Fruit fly (Drosophila melanogaster) whole organism, prepupa: ENCODE measurements around the gene CG42512.

Experiments used
- Blimp-1 ChIP-seq: fragments of 200-800 bp; sonication (Bioruptor generic); optimal IDR thresholded peaks from 3 replicates; lab custom pipeline; 2017; ENCODE audit warnings: missing biosample characterization, missing genetic modification characterization, mild to moderate bottlenecking, moderate library complexity, missing genetic modification reagents
- CG10631 ChIP-seq: fragments of 200-800 bp; sonication (Bioruptor generic); optimal IDR thresholded peaks from 2 replicates; lab custom pipeline; 2016; ENCODE audit warnings: missing biosample characterization, missing genetic modification characterization
- CG11294 ChIP-seq: fragments of 200-800 bp; sonication (Bioruptor generic); IDR thresholded peaks from 2 replicates; pipeline ENCODE4 v1.3.6; 2022; ENCODE audit warnings: missing biosample characterization, missing genetic modification characterization
- CG11762 ChIP-seq: fragments of 200-800 bp; sonication (Bioruptor generic); optimal IDR thresholded peaks from 3 replicates; lab custom pipeline; 2016; ENCODE audit warnings: missing biosample characterization, missing genetic modification characterization; ENCODE audit not compliant: insufficient read depth
- CG15336 ChIP-seq: fragments of 200-800 bp; sonication (Bioruptor generic); IDR thresholded peaks from 2 replicates; pipeline ENCODE4 v1.3.6; 2022; ENCODE audit warnings: missing biosample characterization, missing genetic modification characterization
- CG16779 ChIP-seq: fragments of 200-800 bp; sonication (Bioruptor generic); optimal IDR thresholded peaks from 3 replicates; lab custom pipeline; 2017; ENCODE audit warnings: missing biosample characterization, mild to moderate bottlenecking, missing genetic modification characterization
- CG32006 ChIP-seq: fragments of 200-800 bp; sonication (Bioruptor generic); optimal IDR thresholded peaks from 3 replicates; lab custom pipeline; 2017; ENCODE audit warnings: missing biosample characterization, mild to moderate bottlenecking, missing genetic modification characterization
- CG4318 ChIP-seq: fragments of 200-800 bp; sonication (Bioruptor generic); optimal IDR thresholded peaks from 3 replicates; lab custom pipeline; 2017; ENCODE audit warnings: missing biosample characterization, mild to moderate bottlenecking, missing genetic modification characterization
- CG6163 ChIP-seq: fragments of 200-800 bp; sonication (Bioruptor generic); IDR thresholded peaks from 3 replicates; pipeline ENCODE4 v1.3.6; 2022; ENCODE audit warnings: missing biosample characterization, missing genetic modification characterization
- CG6276 ChIP-seq: fragments of 200-800 bp; sonication (Bioruptor generic); optimal IDR thresholded peaks from 2 replicates; lab custom pipeline; 2017; ENCODE audit warnings: missing biosample characterization, mild to moderate bottlenecking, missing genetic modification characterization
- CG6808 ChIP-seq: fragments of 200-800 bp; sonication (Bioruptor generic); optimal IDR thresholded peaks from 3 replicates; lab custom pipeline; 2017; ENCODE audit warnings: missing biosample characterization, missing genetic modification characterization, mild to moderate bottlenecking, moderate library complexity, missing genetic modification reagents
- CG6854 ChIP-seq: fragments of 200-800 bp; sonication (Bioruptor generic); optimal IDR thresholded peaks from 2 replicates; lab custom pipeline; 2017; ENCODE audit warnings: missing biosample characterization, mild to moderate bottlenecking, missing genetic modification characterization
- CG8119 ChIP-seq: fragments of 200-800 bp; sonication (Bioruptor generic); IDR thresholded peaks from 3 replicates; pipeline ENCODE4 v1.3.6; 2022; ENCODE audit warnings: missing biosample characterization, missing genetic modification characterization
- CG8319 ChIP-seq: fragments of 200-800 bp; sonication (Bioruptor generic); optimal IDR thresholded peaks from 3 replicates; lab custom pipeline; 2016; ENCODE audit warnings: missing biosample characterization, missing genetic modification characterization
- Eip78C ChIP-seq: fragments of 200-800 bp; sonication (Bioruptor generic); peaks from one replicate; lab custom pipeline; 2016; ENCODE audit warnings: missing biosample characterization, missing genetic modification characterization
- Eip93F ChIP-seq: fragments of 200-800 bp; sonication (Bioruptor generic); optimal IDR thresholded peaks from 2 replicates; lab custom pipeline; 2016; ENCODE audit warnings: missing biosample characterization, mild to moderate bottlenecking, missing genetic modification characterization
- Ets21C ChIP-seq: fragments of 200-800 bp; sonication (Bioruptor generic); optimal IDR thresholded peaks from 3 replicates; lab custom pipeline; 2016; ENCODE audit warnings: missing biosample characterization, missing genetic modification characterization
- Ets96B ChIP-seq: fragments of 200-800 bp; optimal IDR thresholded peaks from 2 replicates; lab custom pipeline; 2019; ENCODE audit warnings: missing biosample characterization, mild to moderate bottlenecking, missing genetic modification characterization, moderate library complexity
- Hr4 ChIP-seq: fragments of 200-800 bp; sonication (Bioruptor generic); optimal IDR thresholded peaks from 3 replicates; lab custom pipeline; 2016; ENCODE audit warnings: missing biosample characterization, missing genetic modification characterization
- Met ChIP-seq: fragments of 200-800 bp; sonication (Bioruptor generic); optimal IDR thresholded peaks from 3 replicates; lab custom pipeline; 2016; ENCODE audit warnings: missing biosample characterization, missing genetic modification characterization
- OdsH ChIP-seq: fragments of 200-800 bp; sonication (Bioruptor generic); optimal IDR thresholded peaks from 3 replicates; lab custom pipeline; 2016; ENCODE audit warnings: missing biosample characterization, missing genetic modification characterization
- Smox ChIP-seq: fragments of 200-800 bp; sonication (Bioruptor generic); optimal IDR thresholded peaks from 3 replicates; lab custom pipeline; 2016; ENCODE audit warnings: missing biosample characterization, missing genetic modification characterization
- Sox102F ChIP-seq: fragments of 200-800 bp; sonication (Bioruptor generic); optimal IDR thresholded peaks from 2 replicates; lab custom pipeline; 2016; ENCODE audit warnings: missing biosample characterization, mild to moderate bottlenecking, missing genetic modification characterization
- achi ChIP-seq: fragments of 200-800 bp; sonication (Bioruptor generic); optimal IDR thresholded peaks from 3 replicates; lab custom pipeline; 2016; ENCODE audit warnings: missing biosample characterization, missing genetic modification characterization
- acj6 ChIP-seq: fragments of 200-800 bp; sonication (Bioruptor generic); optimal IDR thresholded peaks from 3 replicates; lab custom pipeline; 2016; ENCODE audit warnings: missing biosample characterization, missing genetic modification characterization
- cyc ChIP-seq: fragments of 200-800 bp; sonication (Bioruptor generic); optimal IDR thresholded peaks from 3 replicates; lab custom pipeline; 2016; ENCODE audit warnings: missing biosample characterization, missing genetic modification characterization
- eg ChIP-seq: fragments of 200-800 bp; sonication (Bioruptor generic); IDR thresholded peaks from 3 replicates; pipeline ENCODE4 v1.3.6; 2022; ENCODE audit warnings: missing biosample characterization, missing genetic modification characterization
- fd85E ChIP-seq: fragments of 200-800 bp; sonication (Bioruptor generic); optimal IDR thresholded peaks from 3 replicates; lab custom pipeline; 2016; ENCODE audit warnings: missing biosample characterization, missing genetic modification characterization
- net ChIP-seq: fragments of 200-800 bp; sonication (Bioruptor generic); optimal IDR thresholded peaks from 3 replicates; lab custom pipeline; 2016; ENCODE audit warnings: missing biosample characterization, missing genetic modification characterization
- ss ChIP-seq, 2 experiments: fragments of 200-800 bp; sonication (Bioruptor generic); optimal IDR thresholded peaks; 2 replicates in 1 of 2; 3 replicates in 1 of 2; lab custom pipeline; 2017 to 2018; ENCODE audit warnings: mild to moderate bottlenecking in 2 of 2, missing biosample characterization in 2 of 2, missing genetic modification characterization in 2 of 2, moderate library complexity in 1 of 2
- svp ChIP-seq: fragments of 200-800 bp; sonication (Bioruptor generic); peaks from one replicate; lab custom pipeline; 2016; ENCODE audit warnings: missing biosample characterization, missing genetic modification characterization
- vri ChIP-seq: fragments of 200-800 bp; sonication (Bioruptor generic); optimal IDR thresholded peaks from 3 replicates; lab custom pipeline; 2016; ENCODE audit warnings: missing biosample characterization, mild to moderate bottlenecking, missing genetic modification characterization

CG42512 gene

DNA sequence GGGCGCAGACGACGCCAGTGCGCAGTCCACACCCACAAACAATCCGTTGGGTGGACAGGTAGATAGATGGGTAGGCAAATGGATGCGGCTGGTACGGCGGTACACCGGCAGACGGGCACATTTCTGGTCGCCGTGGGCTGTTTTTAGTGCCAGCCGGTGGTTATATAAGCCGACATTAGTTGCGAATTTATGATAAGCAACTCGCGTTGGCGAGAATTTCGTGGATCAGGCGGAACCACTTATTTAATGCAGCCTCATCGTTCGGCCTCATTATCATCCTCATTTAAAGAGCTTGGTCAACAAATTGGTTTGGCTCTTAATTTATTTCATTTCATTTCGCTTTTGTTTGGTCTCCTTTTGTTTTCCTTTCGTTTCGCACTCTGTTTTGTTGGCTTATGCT is 32.5 kb upstream of the CG42512 start:
- peak; percentile 51 for TF ChIP-seq Blimp-1
- 0 out of 3 replicates have a peak, but pooled peaks have one; percentile 3 for TF ChIP-seq CG8119 (GFP tag; lab: Robert Waterston, UW)
- TF ChIP-seq Smox (GFP tag; lab: Kevin White, UChicago) = no peak
- no peak for TF ChIP-seq CG15336 (GFP tag; lab: Robert Waterston, UW)
- TF ChIP-seq CG8319 = no peak

DNA sequence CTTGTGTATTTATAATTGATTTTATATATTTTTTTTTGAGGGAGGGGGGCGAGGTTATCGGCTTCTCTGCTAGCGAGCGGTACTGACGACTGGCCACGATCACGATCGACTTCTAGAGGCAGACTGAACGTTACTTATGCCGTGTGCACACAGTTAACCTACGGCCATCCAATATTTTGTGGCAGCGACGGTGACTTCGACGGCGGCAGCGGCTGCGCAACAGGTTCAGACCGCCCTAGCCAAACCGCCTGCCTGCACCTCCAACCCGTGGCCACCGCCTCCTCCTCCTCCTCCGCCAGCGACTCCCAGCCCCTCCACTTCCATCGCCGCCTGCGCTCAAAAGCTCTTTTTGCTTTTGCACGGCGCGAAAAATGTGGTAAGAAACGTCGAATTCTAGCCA is 29.7 kb upstream of the CG42512 start, which contains the start of gene CG9782:
Gene CG9782 (minus strand): TSS at position 128 of the 400 bp plus-strand sequence.
- TF ChIP-seq CG6276 (GFP tag; lab: Kevin White, UChicago) (no peak), eg (0 out of 3 replicates have a peak, but pooled peaks have one; percentile 23), CG6163 (GFP tag; lab: Robert Waterston, UW) (0 out of 3 replicates have a peak, but pooled peaks have one; percentile 34), ss (GFP tag; optimal IDR thresholded peaks at IDR 0.05; lab: Kevin White, UChicago) (peak in 1 of 2 experiments; percentile 8)
- TF ChIP-seq, all 60 proteins: peak for 3

DNA sequence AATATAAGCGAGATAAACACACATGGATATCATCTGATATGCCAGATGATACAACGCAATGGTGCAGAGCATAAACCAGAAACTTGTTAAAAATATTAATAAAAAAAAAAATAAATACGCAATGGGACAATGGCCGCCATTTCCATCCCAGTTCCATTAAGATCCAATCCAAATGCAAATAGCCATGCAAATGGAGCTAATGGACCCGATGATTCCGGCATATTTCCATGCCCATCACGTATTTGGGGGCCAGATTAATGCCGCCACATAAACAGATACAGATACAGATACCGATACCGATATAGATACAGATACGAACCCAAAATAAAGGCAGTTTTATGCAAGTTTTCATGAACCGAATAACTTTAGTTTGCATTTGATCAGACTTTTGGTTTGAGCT is 27.7 kb upstream of the CG42512 start:
- TF ChIP-seq CG10631 (GFP tag; lab: Kevin White, UChicago) (no peak), Ets96B (no peak), CG11762 (GFP tag; lab: Kevin White, UChicago) (no peak), OdsH (GFP tag; lab: Kevin White, UChicago) (no peak), CG16779 (no peak), Sox102F (no peak), CG4318 (GFP tag; lab: Kevin White, UChicago) (no peak), acj6 (GFP tag; lab: Kevin White, UChicago) (no peak), CG8119 (GFP tag; lab: Robert Waterston, UW) (no peak), Smox (GFP tag; lab: Kevin White, UChicago) (no peak), Eip93F (GFP tag; lab: Kevin White, UChicago) (no peak), Met (GFP tag; lab: Kevin White, UChicago) (no peak), CG6808 (no peak), vri (GFP tag; lab: Kevin White, UChicago) (no peak), CG11294 (GFP tag; lab: Robert Waterston, UW) (no peak), fd85E (GFP tag; lab: Kevin White, UChicago) (no peak), CG6854 (GFP tag; lab: Kevin White, UChicago) (no peak)

DNA sequence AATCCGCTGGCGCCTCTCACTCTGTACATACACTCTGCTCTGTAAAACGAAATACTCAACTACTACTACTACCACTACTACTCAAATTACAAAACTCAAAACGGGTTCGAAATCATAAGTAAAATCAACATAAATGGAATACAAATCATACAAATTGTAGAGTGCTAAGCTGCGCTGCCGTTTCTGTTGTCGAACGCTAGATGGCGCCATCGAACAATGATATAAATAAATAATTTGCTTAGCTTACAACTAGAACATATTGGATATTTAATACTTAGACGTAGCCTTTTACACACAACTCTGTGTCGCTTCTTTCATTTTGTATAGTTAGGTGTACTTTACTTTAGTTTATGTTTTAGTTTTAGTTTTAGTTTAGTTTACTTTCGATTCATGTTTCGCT is 26.7 kb upstream of the CG42512 start:
- no peak for TF ChIP-seq Eip78C (GFP tag; lab: Kevin White, UChicago)
- TF ChIP-seq CG6854 (GFP tag; lab: Kevin White, UChicago) = no peak
- TF ChIP-seq ss (GFP tag; optimal IDR thresholded peaks at IDR 0.05; lab: Kevin White, UChicago) = no peak
- TF ChIP-seq CG32006 = no peak
- TF ChIP-seq achi (GFP tag; lab: Kevin White, UChicago) = no peak
- TF ChIP-seq Met (GFP tag; lab: Kevin White, UChicago) = no peak
- no peak for TF ChIP-seq Ets21C (GFP tag; lab: Kevin White, UChicago)
- TF ChIP-seq svp = no peak
- TF ChIP-seq Hr4 (GFP tag; lab: Kevin White, UChicago) = no peak

DNA sequence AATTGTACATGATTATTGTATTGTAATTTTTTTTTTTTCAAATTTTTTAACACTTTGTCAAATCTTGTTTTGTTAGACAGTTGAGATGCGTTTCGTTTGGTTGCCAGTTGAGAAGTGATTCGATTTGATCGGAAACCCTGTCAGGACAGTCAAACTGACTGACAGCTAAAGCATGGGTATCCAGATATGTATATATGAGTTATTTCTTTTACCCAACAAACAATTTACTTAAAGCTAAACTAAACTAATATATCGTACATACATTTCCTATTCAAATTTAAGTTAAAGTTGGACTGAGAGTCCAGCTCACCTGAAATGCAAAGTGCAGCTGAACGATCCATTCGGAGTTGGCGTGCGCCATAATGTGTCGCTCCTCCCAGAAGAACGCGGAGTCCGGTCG is 19.0 kb upstream of the CG42512 start, which contains the start of gene CG9777:
Gene CG9777 (minus strand): TSS at position 101 of the 400 bp plus-strand sequence.
- TF ChIP-seq net (GFP tag; lab: Kevin White, UChicago) (no peak), cyc (no peak)
